Comparison of ENCODE assay signal across 3 fruit fly cellular contexts in the genomic region with DNA sequence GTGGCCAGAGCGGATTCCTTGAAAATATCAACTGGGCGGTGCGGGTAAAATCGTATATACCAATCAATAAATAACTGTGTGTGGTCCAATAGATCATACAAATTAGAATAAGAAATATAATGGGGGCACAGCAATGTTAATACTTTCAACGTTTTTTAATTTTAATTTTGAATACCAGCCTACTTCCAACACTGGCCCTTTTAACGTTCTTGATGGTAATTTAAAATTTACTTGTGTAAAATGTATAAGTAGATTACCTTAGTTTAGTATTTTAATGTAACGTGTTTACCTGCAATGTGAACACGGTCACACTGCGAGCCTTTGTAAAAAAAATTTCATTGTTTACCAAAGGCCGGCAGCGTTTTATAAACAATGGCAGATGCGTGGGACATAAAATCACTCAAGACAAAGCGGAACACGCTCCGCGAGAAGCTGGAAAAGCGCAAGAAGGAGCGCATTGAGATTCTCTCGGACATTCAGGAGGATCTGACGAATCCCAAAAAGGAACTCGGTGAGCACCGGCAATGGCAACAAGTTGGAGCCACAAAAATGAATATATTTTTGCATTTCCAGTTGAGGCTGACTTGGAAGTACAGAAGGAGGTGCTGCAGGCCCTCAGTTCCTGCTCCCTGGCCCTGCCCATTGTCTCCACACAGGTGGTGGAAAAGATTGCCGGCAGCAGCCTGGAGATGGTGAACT.
A peak's percentile ranks its signal among the peaks of the same experiment; 100 is the strongest.
TF ChIP-seq lines count a peak whose summit lies in the region.

A gene (minus strand): TSS at position 3 of the 699 bp plus-strand sequence.
A gene (plus strand): TSS at position 333 of the 699 bp plus-strand sequence.

TF ChIP-seq in whole organism, embryonic, 481 proteins besides CTCF, POLR2A, EP300 and RAD21 (continued from another document and continues in another):
- peak; percentile 49 for TF ChIP-seq CG13287 (GFP tag; IDR thresholded peaks at IDR 0.05; lab: Robert Waterston, UW; ENCODE audit: partially characterized antibody)
- TF ChIP-seq CG30403 (GFP tag; optimal IDR thresholded peaks at IDR 0.05; lab: Kevin White, UChicago) = peak; percentile 10
- TF ChIP-seq CG1233 (GFP tag; optimal IDR thresholded peaks at IDR 0.05; lab: Kevin White, UChicago) = peak; percentile 5
- TF ChIP-seq CG16813 (GFP tag; IDR thresholded peaks at IDR 0.05; lab: Robert Waterston, UW; ENCODE audit: partially characterized antibody) = peak; percentile 24; the same call in 2 of the 3 replicates
- TF ChIP-seq CG15696 (tag; optimal IDR thresholded peaks at IDR 0.05; lab: Kevin White, UChicago) = peak; percentile 8
- no peak for TF ChIP-seq Six4 (GFP tag; optimal IDR thresholded peaks at IDR 0.05; lab: Kevin White, UChicago)
- peak; percentile 63 for TF ChIP-seq lbe (GFP tag; optimal IDR thresholded peaks at IDR 0.05; lab: Kevin White, UChicago)
- TF ChIP-seq Rfx (GFP tag; IDR thresholded peaks at IDR 0.05; lab: Robert Waterston, UW) = peak; percentile 8
- TF ChIP-seq Lhr (GFP tag; optimal IDR thresholded peaks at IDR 0.05; lab: Kevin White, UChicago) = peak; percentile 87
- peak; percentile 34 for TF ChIP-seq sd (tag; optimal IDR thresholded peaks at IDR 0.05; lab: Kevin White, UChicago)
- peak; percentile 34 for TF ChIP-seq Dip3 (GFP tag; optimal IDR thresholded peaks at IDR 0.05; lab: Kevin White, UChicago)
- no peak for TF ChIP-seq rib (GFP tag; IDR thresholded peaks at IDR 0.05; lab: Robert Waterston, UW)
- TF ChIP-seq CG11504 (tag; optimal IDR thresholded peaks at IDR 0.05; lab: Kevin White, UChicago) = peak; percentile 94
- TF ChIP-seq BEAF-32 (GFP tag; optimal IDR thresholded peaks at IDR 0.05; lab: Kevin White, UChicago) = peak; percentile 56
- TF ChIP-seq CG33213 (GFP tag; optimal IDR thresholded peaks at IDR 0.05; lab: Kevin White, UChicago) = peak; percentile 42
- peak; percentile 93 for TF ChIP-seq stwl (tag; optimal IDR thresholded peaks at IDR 0.05; lab: Kevin White, UChicago)
- TF ChIP-seq CG2116 (GFP tag; optimal IDR thresholded peaks at IDR 0.05; lab: Kevin White, UChicago) = peak; percentile 62
- TF ChIP-seq CG15601 (tag; optimal IDR thresholded peaks at IDR 0.05; lab: Kevin White, UChicago) = peak; percentile 44
- TF ChIP-seq CG2199 (GFP tag; IDR thresholded peaks at IDR 0.05; lab: Robert Waterston, UW) = 0 out of 3 replicates have a peak, but pooled peaks have one; percentile 21
- TF ChIP-seq sqz (GFP tag; optimal IDR thresholded peaks at IDR 0.05; lab: Kevin White, UChicago) = peak; percentile 99
- peak; percentile 96 for TF ChIP-seq CG9797 (GFP tag; optimal IDR thresholded peaks at IDR 0.05; lab: Kevin White, UChicago)
- peak; percentile 38; the same call in 1 of the 2 replicates for TF ChIP-seq Bgb (GFP tag; IDR thresholded peaks at IDR 0.05; lab: Robert Waterston, UW; ENCODE audit: partially characterized antibody)
- peak; percentile 30; the same call in 1 of the 2 replicates for TF ChIP-seq CG3847 (GFP tag; IDR thresholded peaks at IDR 0.05; lab: Robert Waterston, UW)
- TF ChIP-seq Dad (GFP tag; optimal IDR thresholded peaks at IDR 0.05; lab: Kevin White, UChicago) = peak; percentile 10
- peak in 1 of 3 experiments; percentile 19 for TF ChIP-seq lola (GFP tag; optimal IDR thresholded peaks at IDR 0.05; lab: Kevin White, UChicago)
- TF ChIP-seq CG14860 (GFP tag; IDR thresholded peaks at IDR 0.05; lab: Robert Waterston, UW; ENCODE audit: partially characterized antibody) = 0 out of 3 replicates have a peak, but pooled peaks have one; percentile 35
- TF ChIP-seq grau (tag; optimal IDR thresholded peaks at IDR 0.05; lab: Kevin White, UChicago) = peak; percentile 16
- TF ChIP-seq MBD-R2 (GFP tag; IDR thresholded peaks at IDR 0.05; lab: Robert Waterston, UW) = peak; percentile 50; the same call in 1 of the 2 replicates
- TF ChIP-seq sima (GFP tag; optimal IDR thresholded peaks at IDR 0.05; lab: Kevin White, UChicago) = no peak
- TF ChIP-seq CG18011 (GFP tag; optimal IDR thresholded peaks at IDR 0.05; lab: Kevin White, UChicago) = no peak
- TF ChIP-seq scrt (GFP tag; optimal IDR thresholded peaks at IDR 0.05; lab: Kevin White, UChicago) = peak; percentile 81
- peak; percentile 28 for TF ChIP-seq YL-1 (GFP tag; optimal IDR thresholded peaks at IDR 0.05; lab: Kevin White, UChicago)
- TF ChIP-seq yki (optimal IDR thresholded peaks at IDR 0.05; lab: Kevin White, UChicago) = no peak
- peak; percentile 30; the same call in 1 of the 3 replicates for TF ChIP-seq CG34224 (GFP tag; IDR thresholded peaks at IDR 0.05; lab: Robert Waterston, UW; ENCODE audit: partially characterized antibody)
- peak; percentile 77; the same call in 1 of the 3 replicates for TF ChIP-seq CG34422 (GFP tag; IDR thresholded peaks at IDR 0.05; lab: Robert Waterston, UW)
- peak; percentile 15 for TF ChIP-seq lilli (GFP tag; optimal IDR thresholded peaks at IDR 0.05; lab: Kevin White, UChicago)

TF ChIP-seq in whole organism, prepupa, 60 proteins besides CTCF, POLR2A, EP300 and RAD21 (continued from another document):
- TF ChIP-seq CG4318 (GFP tag; optimal IDR thresholded peaks at IDR 0.05; lab: Kevin White, UChicago) (no peak), Ets21C (GFP tag; optimal IDR thresholded peaks at IDR 0.05; lab: Kevin White, UChicago) (no peak), Sox102F (GFP tag; optimal IDR thresholded peaks at IDR 0.05; lab: Kevin White, UChicago) (no peak), net (GFP tag; optimal IDR thresholded peaks at IDR 0.05; lab: Kevin White, UChicago) (no peak), CG3032 (tag; optimal IDR thresholded peaks at IDR 0.05; lab: Kevin White, UChicago) (peak; percentile 1), topi (GFP tag; optimal IDR thresholded peaks at IDR 0.05; lab: Kevin White, UChicago) (no peak)

TF ChIP-seq in whole organism, wandering third instar larva, 38 proteins besides CTCF, POLR2A, EP300 and RAD21 (continued from another document):
- TF ChIP-seq Abd-B (GFP tag; optimal IDR thresholded peaks at IDR 0.05; lab: Kevin White, UChicago) (no peak), foxo (GFP tag; optimal IDR thresholded peaks at IDR 0.05; lab: Kevin White, UChicago) (no peak), dsf (GFP tag; optimal IDR thresholded peaks at IDR 0.05; lab: Kevin White, UChicago; ENCODE audit: borderline replicate concordance) (peak; percentile 58)
